Worm (Caenorhabditis elegans) whole organism, L3 larva: ENCODE results near the gene str-166.

Experiments
- aly-2 ChIP-seq: fragments of 150-350 bp; optimal IDR thresholded peaks from 2 replicates; lab custom pipeline; 2014; ENCODE audit warnings: missing biosample characterization, missing genetic modification characterization
- ceh-9 ChIP-seq: sonication (generic microtip); optimal IDR thresholded peaks from 2 replicates; lab custom pipeline; 2018; ENCODE audit warnings: missing biosample characterization, missing genetic modification characterization
- egl-5 ChIP-seq: fragments of 150-350 bp; optimal IDR thresholded peaks from 2 replicates; lab custom pipeline; 2017; ENCODE audit warnings: missing biosample characterization, missing genetic modification reagents, missing genetic modification characterization, inconsistent platforms
- lin-39 ChIP-seq: fragments of 150-350 bp; optimal IDR thresholded peaks from 2 replicates; lab custom pipeline; 2018; ENCODE audit warnings: missing biosample characterization, missing genetic modification reagents, missing genetic modification characterization
- nhr-11 ChIP-seq: fragments of 150-350 bp; optimal IDR thresholded peaks from 2 replicates; lab custom pipeline; 2014; ENCODE audit warnings: missing biosample characterization, missing genetic modification characterization
- nhr-12 ChIP-seq: fragments of 150-350 bp; optimal IDR thresholded peaks from 2 replicates; lab custom pipeline; 2014; ENCODE audit warnings: missing biosample characterization, missing genetic modification characterization
- tbx-2 ChIP-seq: sonication (generic microtip); optimal IDR thresholded peaks from 2 replicates; lab custom pipeline; 2016; ENCODE audit warnings: mild to moderate bottlenecking, missing genetic modification characterization, missing compliant biosample characterization
- ztf-11 ChIP-seq: fragments of 150-350 bp; optimal IDR thresholded peaks from 2 replicates; lab custom pipeline; 2014; ENCODE audit warnings: missing biosample characterization, missing genetic modification characterization

- TF ChIP-seq nhr-12 (tag; lab: Kevin White, UChicago) (no peak), nhr-11 (tag; lab: Kevin White, UChicago) (no peak), ceh-9 (tag; lab: Kevin White, UChicago) (no peak), ztf-11 (no peak), egl-5 (tag; lab: Kevin White, UChicago) (no peak), tbx-2 (tag; lab: Kevin White, UChicago) (no peak), aly-2 (tag; lab: Kevin White, UChicago) (no peak), lin-39 (tag; lab: Kevin White, UChicago) (no peak)
These were observed 25.5 kb upstream of the str-166 start, which contains the start of gene Y17G9A.3 for ce11 chrIV:4858573-4858972.
